Worm (Caenorhabditis elegans) whole organism, L4 larva: Measurements from ENCODE around the gene F31E3.2.

Experiments
- ama-1 ChIP-seq: fragments of 150-350 bp; optimal IDR thresholded peaks from 2 replicates; lab custom pipeline; 2014; ENCODE audit warnings: inconsistent platforms, mixed read lengths
- unc-62 ChIP-seq, 3 experiments: fragments of 150-350 bp in 1 of 3; sonication (generic microtip); optimal IDR thresholded peaks in 2 of 3; peaks in 1 of 3; 1 replicate in 1 of 3; 2 replicates in 2 of 3; lab custom pipeline; 2014 to 2017; ENCODE audit warnings: missing biosample characterization in 3 of 3, missing genetic modification characterization in 3 of 3, missing genetic modification reagents in 3 of 3, missing genotype in 1 of 3

- no peak for TF ChIP-seq unc-62 (GFP tag; optimal IDR thresholded peaks at IDR 0.05 in 1 of 2; lab: Kevin White, UChicago)
- no peak for TF ChIP-seq unc-62 (tag; optimal IDR thresholded peaks at IDR 0.05; lab: Kevin White, UChicago)
- no peak for TF ChIP-seq ama-1
These were observed 3.9 kb upstream of the F31E3.2 start for ce11 chrIII:6969781-6970342.
